Worm (Caenorhabditis elegans) whole organism, mixed stage, embryonic: Measurements from ENCODE around the gene rab-33.
A peak's percentile ranks its signal among the peaks of the same experiment; 100 is the strongest.

ENCODE experiments used
- M03D4.4 ChIP-seq: sonication (generic microtip); optimal IDR thresholded peaks from 2 replicates; lab custom pipeline; 2017; ENCODE audit warnings: mild to moderate bottlenecking, missing genetic modification characterization, missing compliant biosample characterization
- blmp-1 ChIP-seq: fragments of 150-350 bp; optimal IDR thresholded peaks from 2 replicates; lab custom pipeline; 2014; ENCODE audit warnings: missing biosample characterization, missing genetic modification characterization
- ceh-39 ChIP-seq: fragments of 150-350 bp; optimal IDR thresholded peaks from 2 replicates; lab custom pipeline; 2014; ENCODE audit warnings: missing biosample characterization, missing genetic modification characterization
- ceh-43 ChIP-seq: fragments of 200-800 bp; sonication (Bioruptor generic); optimal IDR thresholded peaks from 2 replicates; lab custom pipeline; 2018; ENCODE audit warnings: mild to moderate bottlenecking, missing genetic modification characterization, moderate library complexity, missing compliant biosample characterization
- ces-1 ChIP-seq: fragments of 150-350 bp; optimal IDR thresholded peaks from 2 replicates; lab custom pipeline; 2014; ENCODE audit warnings: missing biosample characterization, missing genetic modification reagents, missing genetic modification characterization
- cnd-1 ChIP-seq: fragments of 200-800 bp; sonication (Bioruptor generic); optimal IDR thresholded peaks from 2 replicates; lab custom pipeline; 2018; ENCODE audit warnings: mild to moderate bottlenecking, missing genetic modification characterization, missing compliant biosample characterization
- drap-1 ChIP-seq: fragments of 200-800 bp; sonication (Bioruptor generic); optimal IDR thresholded peaks from 3 replicates; lab custom pipeline; 2018; ENCODE audit warnings: mild to moderate bottlenecking, missing genetic modification characterization, missing compliant biosample characterization
- elt-1 ChIP-seq: sonication (generic microtip); optimal IDR thresholded peaks from 2 replicates; lab custom pipeline; 2017; ENCODE audit warnings: missing genetic modification characterization, mild to moderate bottlenecking, missing compliant biosample characterization, antibody characterized with exemption, moderate library complexity, borderline replicate concordance; ENCODE audit not compliant: insufficient read depth
- elt-3 ChIP-seq: fragments of 150-350 bp; optimal IDR thresholded peaks from 2 replicates; lab custom pipeline; 2014; ENCODE audit warnings: missing biosample characterization, missing genetic modification characterization
- flh-1 ChIP-seq: fragments of 200-800 bp; sonication (Bioruptor generic); optimal IDR thresholded peaks from 2 replicates; lab custom pipeline; 2018; ENCODE audit warnings: mild to moderate bottlenecking, missing genetic modification characterization, moderate library complexity, missing compliant biosample characterization
- ham-2 ChIP-seq: fragments of 200-800 bp; sonication (Bioruptor generic); optimal IDR thresholded peaks from 2 replicates; lab custom pipeline; 2018; ENCODE audit warnings: mild to moderate bottlenecking, missing genetic modification characterization, missing compliant biosample characterization
- hlh-1 ChIP-seq: fragments of 150-350 bp; optimal IDR thresholded peaks from 2 replicates; lab custom pipeline; 2014; ENCODE audit warnings: missing biosample characterization, missing genetic modification reagents, missing genetic modification characterization
- lin-13 ChIP-seq: fragments of 150-350 bp; optimal IDR thresholded peaks from 2 replicates; lab custom pipeline; 2014; ENCODE audit warnings: missing biosample characterization, missing genetic modification characterization
- lin-32 ChIP-seq: fragments of 200-800 bp; sonication (Bioruptor generic); optimal IDR thresholded peaks from 2 replicates; lab custom pipeline; 2018; ENCODE audit warnings: mild to moderate bottlenecking, missing genetic modification characterization, missing compliant biosample characterization
- lsy-2 ChIP-seq: fragments of 150-350 bp; optimal IDR thresholded peaks from 2 replicates; lab custom pipeline; 2014; ENCODE audit warnings: missing biosample characterization, missing genetic modification characterization
- mep-1 ChIP-seq: fragments of 150-350 bp; optimal IDR thresholded peaks from 2 replicates; lab custom pipeline; 2017; ENCODE audit warnings: missing biosample characterization, missing genetic modification reagents, missing genetic modification characterization, inconsistent platforms
- mls-2 ChIP-seq: sonication (generic microtip); optimal IDR thresholded peaks from 2 replicates; lab custom pipeline; 2016; ENCODE audit warnings: mild to moderate bottlenecking, missing genetic modification characterization, moderate library complexity, missing compliant biosample characterization
- nhr-12 ChIP-seq: fragments of 150-350 bp; optimal IDR thresholded peaks from 2 replicates; lab custom pipeline; 2014; ENCODE audit warnings: missing biosample characterization, missing genetic modification characterization
- nhr-2 ChIP-seq: fragments of 150-350 bp; optimal IDR thresholded peaks from 2 replicates; lab custom pipeline; 2014; ENCODE audit warnings: missing biosample characterization, missing genetic modification characterization
- nhr-237 ChIP-seq: fragments of 150-350 bp; optimal IDR thresholded peaks from 2 replicates; lab custom pipeline; 2014; ENCODE audit warnings: missing biosample characterization, missing genetic modification characterization
- nhr-28 ChIP-seq: fragments of 150-350 bp; optimal IDR thresholded peaks from 2 replicates; lab custom pipeline; 2014; ENCODE audit warnings: missing biosample characterization, missing genetic modification characterization
- nhr-76 ChIP-seq: sonication (generic microtip); optimal IDR thresholded peaks from 2 replicates; lab custom pipeline; 2017; ENCODE audit warnings: missing biosample characterization, missing genetic modification characterization
- pha-4 ChIP-seq: fragments of 150-350 bp; optimal IDR thresholded peaks from 2 replicates; lab custom pipeline; 2018; ENCODE audit warnings: missing biosample characterization, missing genetic modification reagents, missing genetic modification characterization
- sem-2 ChIP-seq: fragments of 200-800 bp; sonication (Bioruptor generic); optimal IDR thresholded peaks from 2 replicates; lab custom pipeline; 2018; ENCODE audit warnings: mild to moderate bottlenecking, missing genetic modification characterization, missing compliant biosample characterization
- snpc-4 ChIP-seq: fragments of 150-350 bp; optimal IDR thresholded peaks from 2 replicates; lab custom pipeline; 2014; ENCODE audit warnings: missing biosample characterization, missing genetic modification characterization
- sptf-1 ChIP-seq: sonication (generic microtip); optimal IDR thresholded peaks from 2 replicates; lab custom pipeline; 2017; ENCODE audit warnings: mild to moderate bottlenecking, missing genetic modification characterization, moderate library complexity, missing compliant biosample characterization
- tbx-8 ChIP-seq: fragments of 200-800 bp; sonication (Bioruptor generic); optimal IDR thresholded peaks from 2 replicates; lab custom pipeline; 2018; ENCODE audit warnings: mild to moderate bottlenecking, missing genetic modification characterization, moderate library complexity, missing compliant biosample characterization
- unc-120 ChIP-seq: sonication (generic microtip); optimal IDR thresholded peaks from 2 replicates; lab custom pipeline; 2017; ENCODE audit warnings: missing genetic modification characterization, missing compliant biosample characterization; ENCODE audit not compliant: poor library complexity, severe bottlenecking
- unc-39 ChIP-seq: fragments of 150-350 bp; optimal IDR thresholded peaks from 2 replicates; lab custom pipeline; 2014; ENCODE audit warnings: missing biosample characterization, missing genetic modification characterization
- unc-62 ChIP-seq: fragments of 150-350 bp; optimal IDR thresholded peaks from 2 replicates; lab custom pipeline; 2014; ENCODE audit warnings: missing biosample characterization, missing genetic modification reagents, missing genetic modification characterization
- zip-8 ChIP-seq: fragments of 150-350 bp; optimal IDR thresholded peaks from 2 replicates; lab custom pipeline; 2014; ENCODE audit warnings: missing biosample characterization, missing genetic modification characterization
- ztf-11 ChIP-seq: fragments of 150-350 bp; optimal IDR thresholded peaks from 2 replicates; lab custom pipeline; 2014; ENCODE audit warnings: missing biosample characterization, missing genetic modification characterization

The rab-33 gene

ce11 chrIII:10474945-10475344, 28.7 kb downstream of the rab-33 start, which contains the start of gene D2045.9:
D2045.9 (plus strand) TSS chrIII:10475245.
- no peak for TF ChIP-seq unc-62 (GFP tag; lab: Kevin White, UChicago)

- TF ChIP-seq hlh-1 (tag; lab: Kevin White, UChicago) (peak; percentile 43), unc-39 (tag; lab: Kevin White, UChicago) (no peak)
- TF ChIP-seq, all 35 proteins: peak for 1
Observed at ce11 chrIII:10470927-10471326, 32.7 kb downstream of the rab-33 start, which contains the start of gene cul-1. cul-1 (plus strand) TSS chrIII:10471237.

ce11 chrIII:10469574-10470055, 34.0 kb downstream of the rab-33 start, which contains the start of gene D2045.5:
D2045.5 (minus strand) TSS chrIII:10469624.
- TF ChIP-seq nhr-28 (no peak), unc-39 (tag; lab: Kevin White, UChicago) (no peak), nhr-2 (tag; lab: Kevin White, UChicago) (no peak), sem-2 (GFP tag; lab: Kevin White, UChicago) (no peak), lin-32 (GFP tag; lab: Kevin White, UChicago) (no peak), nhr-237 (tag; lab: Kevin White, UChicago) (no peak), pha-4 (no peak), mls-2 (tag; lab: Kevin White, UChicago) (no peak), lsy-2 (no peak), ces-1 (GFP tag; lab: Kevin White, UChicago) (no peak)

ce11 chrIII:10464455-10464854, 39.2 kb downstream of the rab-33 start:
- TF ChIP-seq drap-1 (GFP tag; lab: Kevin White, UChicago) (no peak), nhr-2 (tag; lab: Kevin White, UChicago) (no peak), unc-39 (tag; lab: Kevin White, UChicago) (no peak), ham-2 (no peak), sptf-1 (no peak), tbx-8 (GFP tag; lab: Kevin White, UChicago) (no peak), hlh-1 (tag; lab: Kevin White, UChicago) (no peak), elt-1 (tag; lab: Kevin White, UChicago) (no peak), unc-120 (tag; lab: Kevin White, UChicago) (no peak), blmp-1 (tag; lab: Kevin White, UChicago) (no peak), cnd-1 (no peak), M03D4.4 (no peak), ceh-39 (tag; lab: Kevin White, UChicago) (no peak), nhr-237 (tag; lab: Kevin White, UChicago) (no peak), mls-2 (tag; lab: Kevin White, UChicago) (no peak), flh-1 (GFP tag; lab: Kevin White, UChicago) (no peak), ceh-43 (GFP tag; lab: Kevin White, UChicago) (no peak)

- TF ChIP-seq sem-2 (GFP tag; lab: Kevin White, UChicago) (no peak), blmp-1 (tag; lab: Kevin White, UChicago) (no peak), ham-2 (peak; percentile 6), lin-13 (tag; lab: Kevin White, UChicago) (no peak)
- TF ChIP-seq, all 35 proteins: peak for 1
Observed at ce11 chrIII:10463653-10464052, 40.0 kb downstream of the rab-33 start.

ce11 chrIII:10462935-10463548, 40.6 kb downstream of the rab-33 start:
- TF ChIP-seq cnd-1 (no peak), drap-1 (GFP tag; lab: Kevin White, UChicago) (no peak)

ce11 chrIII:10461164-10461546, 42.5 kb downstream of the rab-33 start, which contains the start of gene atx-2:
atx-2 (plus strand) TSS chrIII:10461389.
- TF ChIP-seq nhr-2 (tag; lab: Kevin White, UChicago) (no peak), zip-8 (tag; lab: Kevin White, UChicago) (no peak), nhr-28 (peak; percentile 74), mep-1 (tag; lab: Kevin White, UChicago) (peak; percentile 76), mls-2 (tag; lab: Kevin White, UChicago) (peak; percentile 100), flh-1 (GFP tag; lab: Kevin White, UChicago) (peak; percentile 93), unc-120 (tag; lab: Kevin White, UChicago) (peak; percentile 98), ztf-11 (peak; percentile 100), sptf-1 (peak; percentile 99), hlh-1 (tag; lab: Kevin White, UChicago) (peak; percentile 92), snpc-4 (tag; lab: Kevin White, UChicago) (no peak), lin-13 (tag; lab: Kevin White, UChicago) (peak; percentile 95), sem-2 (GFP tag; lab: Kevin White, UChicago) (peak; percentile 95), unc-39 (tag; lab: Kevin White, UChicago) (peak; percentile 100), cnd-1 (peak; percentile 98), elt-3 (tag; lab: Kevin White, UChicago) (peak; percentile 80), nhr-237 (tag; lab: Kevin White, UChicago) (peak; percentile 66), nhr-76 (peak; percentile 98), drap-1 (GFP tag; lab: Kevin White, UChicago) (peak; percentile 99), M03D4.4 (peak; percentile 98), nhr-12 (peak; percentile 100), ham-2 (peak; percentile 96), pha-4 (peak; percentile 91), ceh-39 (tag; lab: Kevin White, UChicago) (peak; percentile 54), elt-1 (tag; lab: Kevin White, UChicago) (peak; percentile 92), unc-62 (GFP tag; lab: Kevin White, UChicago) (peak; percentile 81), ces-1 (GFP tag; lab: Kevin White, UChicago) (peak; percentile 34), lin-32 (GFP tag; lab: Kevin White, UChicago) (peak; percentile 97)
